Fruit fly (Drosophila melanogaster): ENCODE measurements around the gene lft.

The lft gene

dm6 chr2L:10356508-10356907 is 7.8 kb upstream of the lft start, which contains the start of the genes CtsL4 and ClpP (continued):
- peak; percentile 59 for TF ChIP-seq Elba2 (GFP tag; optimal IDR thresholded peaks at IDR 0.05)
- TF ChIP-seq lov (optimal IDR thresholded peaks at IDR 0.05), result no peak
- 0 out of 3 replicates have a peak, but pooled peaks have one; percentile 9 for TF ChIP-seq lov (GFP tag; IDR thresholded peaks at IDR 0.05)
- TF ChIP-seq CG12155 (GFP tag; optimal IDR thresholded peaks at IDR 0.05), result peak; percentile 32
- no peak for TF ChIP-seq psq (GFP tag; optimal IDR thresholded peaks at IDR 0.05)
- no peak for TF ChIP-seq CG6765 (GFP tag; optimal IDR thresholded peaks at IDR 0.05)
- no peak; the same call in 1 of the 2 replicates for TF ChIP-seq Rfx (GFP tag; IDR thresholded peaks at IDR 0.05)
- no peak for TF ChIP-seq CG13123 (GFP tag; optimal IDR thresholded peaks at IDR 0.05)
- no peak for TF ChIP-seq knrl (GFP tag; IDR thresholded peaks at IDR 0.05; ENCODE audit: partially characterized antibody)
- TF ChIP-seq zf30C (GFP tag; optimal IDR thresholded peaks at IDR 0.05), result no peak
- no peak for TF ChIP-seq CG3163 (GFP tag; optimal IDR thresholded peaks at IDR 0.05)
- no peak for TF ChIP-seq grn (GFP tag; optimal IDR thresholded peaks at IDR 0.05)
- TF ChIP-seq ttk (GFP tag; IDR thresholded peaks at IDR 0.05), result no peak
- TF ChIP-seq Gug (GFP tag; IDR thresholded peaks at IDR 0.05), result peak; percentile 47; the same call in 2 of the 4 replicates
- TF ChIP-seq ftz-f1 (GFP tag; optimal IDR thresholded peaks at IDR 0.05), result no peak
- TF ChIP-seq gce (GFP tag; IDR thresholded peaks at IDR 0.05), result no peak
- peak; percentile 15 for TF ChIP-seq CG33213 (GFP tag; optimal IDR thresholded peaks at IDR 0.05)
- no peak for TF ChIP-seq CG4854 (GFP tag; optimal IDR thresholded peaks at IDR 0.05)
- TF ChIP-seq fru (optimal IDR thresholded peaks at IDR 0.05), result no peak
- TF ChIP-seq rib (GFP tag; IDR thresholded peaks at IDR 0.05), result peak; percentile 83
- TF ChIP-seq Oaz (GFP tag; IDR thresholded peaks at IDR 0.05), result no peak; the same call in 1 of the 2 replicates
- TF ChIP-seq CG12391 (tag; optimal IDR thresholded peaks at IDR 0.05), result peak; percentile 64
- TF ChIP-seq CG1233 (GFP tag; optimal IDR thresholded peaks at IDR 0.05), result no peak
- no peak for TF ChIP-seq al (GFP tag; IDR thresholded peaks at IDR 0.05)
- TF ChIP-seq ken (GFP tag; IDR thresholded peaks at IDR 0.05), result no peak
- TF ChIP-seq ab (GFP tag; optimal IDR thresholded peaks at IDR 0.05), result no peak
- no peak for TF ChIP-seq CG17568 (GFP tag; optimal IDR thresholded peaks at IDR 0.05)
- no peak for TF ChIP-seq CG18011 (GFP tag; optimal IDR thresholded peaks at IDR 0.05)
- peak; percentile 71 for TF ChIP-seq Xbp1 (GFP tag; optimal IDR thresholded peaks at IDR 0.05)
- peak; percentile 8 for TF ChIP-seq fu2 (GFP tag; optimal IDR thresholded peaks at IDR 0.05)
- peak; percentile 39 for TF ChIP-seq CG15601 (tag; optimal IDR thresholded peaks at IDR 0.05)
- TF ChIP-seq NC2β (GFP tag; optimal IDR thresholded peaks at IDR 0.05), result no peak
- peak; percentile 60 for TF ChIP-seq grau (tag; optimal IDR thresholded peaks at IDR 0.05)
- TF ChIP-seq CG1647 (GFP tag; optimal IDR thresholded peaks at IDR 0.05), result no peak
- TF ChIP-seq Dbx (GFP tag; IDR thresholded peaks at IDR 0.05), result no peak
- TF ChIP-seq tio (GFP tag; optimal IDR thresholded peaks at IDR 0.05), result no peak
- TF ChIP-seq CG6854 (GFP tag; optimal IDR thresholded peaks at IDR 0.05), result no peak
- no peak for TF ChIP-seq mirr (GFP tag; optimal IDR thresholded peaks at IDR 0.05)
- TF ChIP-seq Gsc (GFP tag; IDR thresholded peaks at IDR 0.05), result no peak
- no peak for TF ChIP-seq abd-A (tag; optimal IDR thresholded peaks at IDR 0.05)
- no peak for TF ChIP-seq Sox100B (GFP tag; optimal IDR thresholded peaks at IDR 0.05)
- TF ChIP-seq Ets65A (GFP tag), result no peak
- no peak for TF ChIP-seq CG7839 (tag; optimal IDR thresholded peaks at IDR 0.05)
- no peak for TF ChIP-seq Opbp (GFP tag; IDR thresholded peaks at IDR 0.05; ENCODE audit: partially characterized antibody)
- peak; percentile 32 for TF ChIP-seq CG10267 (tag; optimal IDR thresholded peaks at IDR 0.05)
- TF ChIP-seq CG1529 (GFP tag; optimal IDR thresholded peaks at IDR 0.05), result no peak
- TF ChIP-seq tgo (GFP tag; IDR thresholded peaks at IDR 0.05), result no peak
- no peak for TF ChIP-seq cwo (GFP tag; optimal IDR thresholded peaks at IDR 0.05)
- TF ChIP-seq ap (GFP tag; IDR thresholded peaks at IDR 0.05), result no peak
- TF ChIP-seq CG8924 (tag; optimal IDR thresholded peaks at IDR 0.05), result peak; percentile 59
- TF ChIP-seq CG4282 (GFP tag; optimal IDR thresholded peaks at IDR 0.05), result peak; percentile 2
- TF ChIP-seq gcm (GFP tag; optimal IDR thresholded peaks at IDR 0.05), result no peak
- no peak for TF ChIP-seq btn (GFP tag; optimal IDR thresholded peaks at IDR 0.05)

Measured in whole organism, embryonic.